Worm (Caenorhabditis elegans) whole organism, midembryonic: ENCODE data around the gene fbxa-75.

ENCODE experiments used
- T22C8.4 ChIP-seq: fragments of 200-800 bp; sonication (Bioruptor generic); IDR thresholded peaks from 2 replicates; pipeline ENCODE4 v1.3.6; 2022; ENCODE audit warnings: missing genetic modification characterization, missing compliant biosample characterization
- cog-1 ChIP-seq: sonication (generic microtip); optimal IDR thresholded peaks from 2 replicates; lab custom pipeline; 2016; ENCODE audit warnings: missing genetic modification characterization, missing compliant biosample characterization
- flt-1 ChIP-seq: fragments of 200-800 bp; sonication (Bioruptor generic); IDR thresholded peaks from 2 replicates; pipeline ENCODE4 v1.3.6; 2022; ENCODE audit warnings: missing genetic modification characterization, missing compliant biosample characterization
- klf-2 ChIP-seq: fragments of 200-800 bp; sonication (Bioruptor generic); conservative IDR thresholded peaks from 2 replicates; pipeline ENCODE4 v1.3.6; 2022; ENCODE audit warnings: missing genetic modification reagents, missing genetic modification characterization, missing compliant biosample characterization
- med-1 ChIP-seq: sonication (generic microtip); optimal IDR thresholded peaks from 2 replicates; lab custom pipeline; 2017; ENCODE audit warnings: missing genetic modification characterization, mild to moderate bottlenecking, missing compliant biosample characterization, antibody characterized with exemption, missing genetic modification reagents; ENCODE audit not compliant: insufficient read depth
- tab-1 ChIP-seq: fragments of 200-800 bp; sonication (Bioruptor generic); IDR thresholded peaks from 2 replicates; pipeline ENCODE4 v1.3.6; 2022; ENCODE audit warnings: missing genetic modification characterization, missing compliant biosample characterization
- ztf-23 ChIP-seq: fragments of 200-800 bp; sonication (Bioruptor generic); IDR thresholded peaks from 2 replicates; pipeline ENCODE4 v1.3.6; 2022; ENCODE audit warnings: missing genetic modification reagents, missing genetic modification characterization, missing compliant biosample characterization
- ztf-29 ChIP-seq: fragments of 200-800 bp; sonication (Bioruptor generic); IDR thresholded peaks from 2 replicates; pipeline ENCODE4 v1.3.6; 2022; ENCODE audit warnings: missing genetic modification reagents, missing genetic modification characterization, missing compliant biosample characterization

DNA sequence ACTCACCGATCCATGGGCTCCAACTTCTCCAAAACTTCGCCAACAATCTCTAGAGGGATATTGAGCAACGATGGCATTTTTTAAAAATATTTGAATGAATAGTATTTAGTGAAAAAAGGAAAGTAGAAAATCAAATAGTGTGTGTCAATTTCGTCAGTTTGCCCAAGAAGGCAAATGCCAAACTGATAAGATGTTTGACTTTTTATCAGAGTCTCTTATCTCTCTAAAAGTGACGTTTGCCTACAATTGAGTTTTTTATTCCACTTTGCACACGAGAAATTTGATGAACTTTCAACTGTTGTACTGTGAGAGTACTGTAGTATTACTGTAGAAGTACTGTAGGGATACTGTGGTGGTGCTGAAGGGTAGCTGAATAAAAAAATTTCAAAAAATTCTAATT lies 20.0 kb downstream of the fbxa-75 start:
- no peak for TF ChIP-seq ztf-23 (GFP tag; lab: Robert Waterston, UW)
- TF ChIP-seq med-1 (GFP tag; lab: Kevin White, UChicago): no peak
- TF ChIP-seq flt-1: no peak
- TF ChIP-seq ztf-29 (GFP tag; lab: Robert Waterston, UW): no peak
- TF ChIP-seq cog-1 (tag; lab: Kevin White, UChicago): no peak
- no peak for TF ChIP-seq klf-2
- TF ChIP-seq T22C8.4 (GFP tag; lab: Robert Waterston, UW): no peak
- no peak for TF ChIP-seq tab-1 (GFP tag; lab: Robert Waterston, UW)
